Fruit fly (Drosophila melanogaster) whole organism, wandering third instar larva: ENCODE measurements around the gene CG31548.
A peak's percentile ranks its signal among the peaks of the same experiment; 100 is the strongest.

Experiments used
- Abd-B ChIP-seq: fragments of >200 bp; optimal IDR thresholded peaks from 2 replicates; lab custom pipeline; 2017; ENCODE audit warnings: missing biosample characterization, missing genetic modification characterization
- CrebA ChIP-seq: fragments of 200-800 bp; sonication (Bioruptor generic); optimal IDR thresholded peaks from 2 replicates; lab custom pipeline; 2016; ENCODE audit warnings: missing biosample characterization, mild to moderate bottlenecking, missing genetic modification characterization, borderline replicate concordance
- Dfd ChIP-seq: fragments of >200 bp; optimal IDR thresholded peaks from 2 replicates; lab custom pipeline; 2017; ENCODE audit warnings: missing biosample characterization, missing genetic modification characterization
- Dif ChIP-seq: fragments of 200-275, 200-300 bp; sonication (Bioruptor generic); optimal IDR thresholded peaks from 2 replicates; lab custom pipeline; 2018; ENCODE audit warnings: missing biosample characterization, missing genetic modification characterization; ENCODE audit not compliant: partially characterized antibody
- GATAd ChIP-seq: sonication (Bioruptor generic); optimal IDR thresholded peaks from 2 replicates; lab custom pipeline; 2016; ENCODE audit warnings: missing biosample characterization, missing genetic modification characterization
- HLH106 ChIP-seq: fragments of 200-800 bp; optimal IDR thresholded peaks from 3 replicates; lab custom pipeline; 2019; ENCODE audit warnings: missing biosample characterization, mild to moderate bottlenecking, missing genetic modification characterization, moderate library complexity
- Hnf4 ChIP-seq: fragments of 200-800 bp; sonication (Bioruptor generic); optimal IDR thresholded peaks from 2 replicates; lab custom pipeline; 2016; ENCODE audit warnings: missing biosample characterization, mild to moderate bottlenecking, missing genetic modification characterization
- Hr78 ChIP-seq: fragments of >200 bp; optimal IDR thresholded peaks from 2 replicates; lab custom pipeline; 2017; ENCODE audit warnings: missing biosample characterization, missing genetic modification characterization
- Hr83 ChIP-seq: fragments of 200-300 bp; sonication (Bioruptor generic); optimal IDR thresholded peaks from 2 replicates; lab custom pipeline; 2016; ENCODE audit warnings: missing biosample characterization, mild to moderate bottlenecking, missing genetic modification characterization, moderate library complexity; ENCODE audit not compliant: poor library complexity, severe bottlenecking
- Jra ChIP-seq: sonication (Bioruptor generic); optimal IDR thresholded peaks from 2 replicates; lab custom pipeline; 2016; ENCODE audit warnings: missing biosample characterization, missing genetic modification characterization
- Mio ChIP-seq: sonication (Bioruptor generic); optimal IDR thresholded peaks from 2 replicates; lab custom pipeline; 2016; ENCODE audit warnings: missing biosample characterization, missing genetic modification characterization
- N ChIP-seq: fragments of >200 bp; optimal IDR thresholded peaks from 2 replicates; lab custom pipeline; 2018; ENCODE audit warnings: missing biosample characterization, missing external identifiers, missing genetic modification characterization
- Rel ChIP-seq, 2 experiments: fragments of 200-800 bp; sonication (Bioruptor generic) in 1 of 2; optimal IDR thresholded peaks; 2 replicates in 1 of 2; 3 replicates in 1 of 2; lab custom pipeline; 2016 to 2019; ENCODE audit warnings: mild to moderate bottlenecking in 2 of 2, missing biosample characterization in 2 of 2, missing genetic modification characterization in 2 of 2, moderate library complexity in 1 of 2
- Vsx2 ChIP-seq: fragments of 200-300, 225-300 bp; sonication (Bioruptor generic); optimal IDR thresholded peaks from 2 replicates; lab custom pipeline; 2018; ENCODE audit warnings: missing biosample characterization, missing genetic modification characterization; ENCODE audit not compliant: partially characterized antibody
- brk ChIP-seq: fragments of 200-800 bp; sonication (Bioruptor generic); optimal IDR thresholded peaks from 2 replicates; lab custom pipeline; 2016; ENCODE audit warnings: missing biosample characterization, mild to moderate bottlenecking, missing genetic modification characterization
- dmrt93B ChIP-seq: fragments of 200-800 bp; sonication (Bioruptor generic); optimal IDR thresholded peaks from 2 replicates; lab custom pipeline; 2018; ENCODE audit warnings: missing biosample characterization, mild to moderate bottlenecking, missing genetic modification characterization
- dsf ChIP-seq: sonication (Bioruptor generic); optimal IDR thresholded peaks from 2 replicates; lab custom pipeline; 2016; ENCODE audit warnings: missing biosample characterization, missing genetic modification characterization, borderline replicate concordance
- ey ChIP-seq: fragments of 200-800 bp; sonication (Bioruptor generic); optimal IDR thresholded peaks from 2 replicates; lab custom pipeline; 2016; ENCODE audit warnings: missing biosample characterization, missing genetic modification characterization
- foxo ChIP-seq, 2 experiments: fragments of 200-800 bp; sonication (Bioruptor generic); optimal IDR thresholded peaks; 2 replicates in 1 of 2; 3 replicates in 1 of 2; lab custom pipeline; 2016 to 2017; ENCODE audit warnings: missing biosample characterization in 2 of 2, missing genetic modification characterization in 2 of 2
- fru ChIP-seq: fragments of 200-800 bp; sonication (Bioruptor generic); optimal IDR thresholded peaks from 3 replicates; lab custom pipeline; 2016; ENCODE audit warnings: missing biosample characterization, mild to moderate bottlenecking, missing genetic modification characterization
- h ChIP-seq: fragments of 200-800 bp; sonication (Bioruptor generic); optimal IDR thresholded peaks from 3 replicates; lab custom pipeline; 2016; ENCODE audit warnings: missing biosample characterization, mild to moderate bottlenecking, missing genetic modification characterization
- jim ChIP-seq: fragments of 175-275, 200-325 bp; sonication (Bioruptor generic); optimal IDR thresholded peaks from 2 replicates; lab custom pipeline; 2016; ENCODE audit warnings: missing biosample characterization, mild to moderate bottlenecking, missing genetic modification characterization
- lola ChIP-seq: fragments of >200 bp; optimal IDR thresholded peaks from 2 replicates; lab custom pipeline; 2017; ENCODE audit warnings: missing biosample characterization, missing genetic modification characterization
- psq ChIP-seq: fragments of 200-800 bp; sonication (Bioruptor generic); optimal IDR thresholded peaks from 3 replicates; lab custom pipeline; 2017; ENCODE audit warnings: missing biosample characterization, mild to moderate bottlenecking, missing genetic modification characterization, moderate library complexity
- rgr ChIP-seq: fragments of 200-800 bp; sonication (Bioruptor generic); optimal IDR thresholded peaks from 3 replicates; lab custom pipeline; 2016; ENCODE audit warnings: missing biosample characterization, mild to moderate bottlenecking, missing genetic modification characterization
- sage ChIP-seq: fragments of 200-800 bp; sonication (Bioruptor generic); optimal IDR thresholded peaks from 2 replicates; lab custom pipeline; 2016; ENCODE audit warnings: missing biosample characterization, mild to moderate bottlenecking, missing genetic modification characterization
- sv ChIP-seq: fragments of 200-800 bp; sonication (Bioruptor generic); optimal IDR thresholded peaks from 3 replicates; lab custom pipeline; 2016; ENCODE audit warnings: missing biosample characterization, missing genetic modification characterization
- usp ChIP-seq: fragments of >200 bp; optimal IDR thresholded peaks from 2 replicates; lab custom pipeline; 2017; ENCODE audit warnings: missing biosample characterization, missing genetic modification characterization
- woc ChIP-seq: sonication (Bioruptor generic); optimal IDR thresholded peaks from 2 replicates; lab custom pipeline; 2016; ENCODE audit warnings: missing biosample characterization, mild to moderate bottlenecking, missing genetic modification characterization

The CG31548 gene

dm6 chr3R:5617923-5618623 lies 18.6 kb downstream of the CG31548 start:
- TF ChIP-seq fru (GFP tag; lab: Kevin White, UChicago), result peak; percentile 12
- TF ChIP-seq Abd-B (GFP tag; lab: Kevin White, UChicago), result no peak
- peak; percentile 18 for TF ChIP-seq ey (GFP tag; lab: Kevin White, UChicago)
- TF ChIP-seq HLH106 (tag; lab: Kevin White, UChicago), result peak; percentile 6
- TF ChIP-seq Rel (GFP tag; optimal IDR thresholded peaks at IDR 0.05; lab: Kevin White, UChicago), result no peak
- TF ChIP-seq Rel (tag; optimal IDR thresholded peaks at IDR 0.05; lab: Kevin White, UChicago), result peak; percentile 87
- peak in 1 of 2 experiments; percentile 23 for TF ChIP-seq foxo (GFP tag; optimal IDR thresholded peaks at IDR 0.05; lab: Kevin White, UChicago)

- no peak for TF ChIP-seq N (GFP tag; lab: Kevin White, UChicago)
These were observed 21.2 kb downstream of the CG31548 start for dm6 chr3R:5615484-5615883.

dm6 chr3R:5613114-5613443 lies 23.6 kb downstream of the CG31548 start, which contains the start of gene Atu:
Gene Atu, plus strand, starts transcription at chr3R:5613358.
- TF ChIP-seq Rel (GFP tag; optimal IDR thresholded peaks at IDR 0.05; lab: Kevin White, UChicago) (no peak), Rel (tag; optimal IDR thresholded peaks at IDR 0.05; lab: Kevin White, UChicago) (peak; percentile 16), Jra (GFP tag; lab: Kevin White, UChicago) (peak; percentile 58), ey (GFP tag; lab: Kevin White, UChicago) (peak; percentile 3), Mio (GFP tag; lab: Kevin White, UChicago) (no peak), sv (peak; percentile 29), Dif (GFP tag; lab: Kevin White, UChicago) (peak; percentile 68), rgr (GFP tag; lab: Kevin White, UChicago) (peak; percentile 65), GATAd (GFP tag; lab: Kevin White, UChicago) (no peak), Abd-B (GFP tag; lab: Kevin White, UChicago) (no peak), Vsx2 (GFP tag; lab: Kevin White, UChicago) (no peak), sage (no peak), psq (no peak), foxo (GFP tag; optimal IDR thresholded peaks at IDR 0.05; lab: Kevin White, UChicago) (peak in 1 of 2 experiments; percentile 45), brk (GFP tag; lab: Kevin White, UChicago) (no peak), h (GFP tag; lab: Kevin White, UChicago) (peak; percentile 53), Dfd (GFP tag; lab: Kevin White, UChicago) (no peak), Hr83 (GFP tag; lab: Kevin White, UChicago) (no peak), dmrt93B (no peak), lola (GFP tag; lab: Kevin White, UChicago) (no peak), CrebA (GFP tag; lab: Kevin White, UChicago) (no peak), Hnf4 (GFP tag; lab: Kevin White, UChicago) (peak; percentile 51), woc (GFP tag; lab: Kevin White, UChicago) (no peak), HLH106 (tag; lab: Kevin White, UChicago) (peak; percentile 31), Hr78 (GFP tag; lab: Kevin White, UChicago) (no peak), jim (no peak), usp (GFP tag; lab: Kevin White, UChicago) (no peak), dsf (no peak), fru (GFP tag; lab: Kevin White, UChicago) (peak; percentile 43)

- TF ChIP-seq N (GFP tag; lab: Kevin White, UChicago), result peak; percentile 6
- TF ChIP-seq CrebA (GFP tag; lab: Kevin White, UChicago), result no peak
- no peak for TF ChIP-seq h (GFP tag; lab: Kevin White, UChicago)
- TF ChIP-seq Dif (GFP tag; lab: Kevin White, UChicago), result peak; percentile 38
- peak; percentile 13 for TF ChIP-seq fru (GFP tag; lab: Kevin White, UChicago)
- TF ChIP-seq psq, result peak; percentile 24
These were observed 24.1 kb downstream of the CG31548 start, which contains the start of gene Rga for dm6 chr3R:5612372-5613113. Gene Rga, minus strand, starts transcription at chr3R:5613112.
